Fruit fly (Drosophila melanogaster): ENCODE data around the gene FER.

FER gene

dm6 chr3R:9401127-9401603 is 6.8 kb upstream of the FER start, which contains the start of the genes RpL34b and CG8132 (continued):
- TF ChIP-seq ems (GFP tag; optimal IDR thresholded peaks at IDR 0.05): peak; percentile 96
- peak; percentile 95 to 98 for TF ChIP-seq dpn (GFP tag; optimal IDR thresholded peaks at IDR 0.05)
- peak; percentile 90 for TF ChIP-seq Atf-2 (GFP tag; optimal IDR thresholded peaks at IDR 0.05)
- TF ChIP-seq pros (GFP tag; optimal IDR thresholded peaks at IDR 0.05): peak; percentile 53
- peak; percentile 96 for TF ChIP-seq sisA (GFP tag; IDR thresholded peaks at IDR 0.05)
- no peak for TF ChIP-seq abd-A (tag; optimal IDR thresholded peaks at IDR 0.05)
- TF ChIP-seq Gug (GFP tag; IDR thresholded peaks at IDR 0.05): peak; percentile 98
- TF ChIP-seq ac (GFP tag; optimal IDR thresholded peaks at IDR 0.05): peak; percentile 68
- peak; percentile 89 for TF ChIP-seq Oli (tag; optimal IDR thresholded peaks at IDR 0.05)
- peak; percentile 55 for TF ChIP-seq CG15479 (GFP tag; optimal IDR thresholded peaks at IDR 0.05)
- TF ChIP-seq CG7963 (GFP tag; IDR thresholded peaks at IDR 0.05; ENCODE audit: partially characterized antibody): no peak
- TF ChIP-seq CHES-1-like (GFP tag; optimal IDR thresholded peaks at IDR 0.05): peak; percentile 96
- TF ChIP-seq Doc3 (GFP tag; IDR thresholded peaks at IDR 0.05; ENCODE audit: partially characterized antibody): no peak
- peak; percentile 97 for TF ChIP-seq CG33213 (GFP tag; optimal IDR thresholded peaks at IDR 0.05)
- TF ChIP-seq Myb (GFP tag; optimal IDR thresholded peaks at IDR 0.05): peak; percentile 89
- peak; percentile 93 for TF ChIP-seq slp2 (GFP tag; optimal IDR thresholded peaks at IDR 0.05)
- peak; percentile 66 for TF ChIP-seq CG5953 (GFP tag; IDR thresholded peaks at IDR 0.05)
- no peak for TF ChIP-seq zen2 (GFP tag; IDR thresholded peaks at IDR 0.05; ENCODE audit: partially characterized antibody)
- TF ChIP-seq grau (tag; optimal IDR thresholded peaks at IDR 0.05): peak; percentile 95
- TF ChIP-seq CG8281 (tag; optimal IDR thresholded peaks at IDR 0.05): peak; percentile 83
- TF ChIP-seq CG10366 (GFP tag; IDR thresholded peaks at IDR 0.05): peak; percentile 93
- peak; percentile 94 for TF ChIP-seq ase (GFP tag; IDR thresholded peaks at IDR 0.05)
- TF ChIP-seq dmrt11E (tag; optimal IDR thresholded peaks at IDR 0.05): peak; percentile 92
- peak; percentile 85 for TF ChIP-seq CG14050 (GFP tag; IDR thresholded peaks at IDR 0.05)
- peak; percentile 99 for TF ChIP-seq CG10267 (tag; optimal IDR thresholded peaks at IDR 0.05)
- TF ChIP-seq sqz (GFP tag; optimal IDR thresholded peaks at IDR 0.05): peak; percentile 90
- peak; percentile 89 for TF ChIP-seq Hmx (GFP tag; optimal IDR thresholded peaks at IDR 0.05)
- peak; percentile 94 for TF ChIP-seq luna (GFP tag; optimal IDR thresholded peaks at IDR 0.05)
- peak; percentile 93 for TF ChIP-seq HLH3B (GFP tag; IDR thresholded peaks at IDR 0.05)
- peak; percentile 82 for TF ChIP-seq toy (GFP tag; IDR thresholded peaks at IDR 0.05)
- peak; percentile 75 for TF ChIP-seq bigmax (GFP tag; optimal IDR thresholded peaks at IDR 0.05)
- peak; percentile 95 for TF ChIP-seq CG4424 (GFP tag; optimal IDR thresholded peaks at IDR 0.05)
- TF ChIP-seq Mes4 (GFP tag; optimal IDR thresholded peaks at IDR 0.05): peak; percentile 94
- peak; percentile 97 for TF ChIP-seq Ptx1 (GFP tag; IDR thresholded peaks at IDR 0.05)
- TF ChIP-seq z (GFP tag; IDR thresholded peaks at IDR 0.05): peak; percentile 64; the same call in 1 of the 3 replicates
- peak; percentile 95 for TF ChIP-seq fd3F (GFP tag; optimal IDR thresholded peaks at IDR 0.05)
- peak; percentile 98 for TF ChIP-seq sens (GFP tag)
- peak; percentile 91 for TF ChIP-seq pb (GFP tag; optimal IDR thresholded peaks at IDR 0.05)
- TF ChIP-seq Rfx (GFP tag; IDR thresholded peaks at IDR 0.05): peak; percentile 99
- peak; percentile 79 for TF ChIP-seq Adf1 (GFP tag; IDR thresholded peaks at IDR 0.05)
- TF ChIP-seq CG17186 (GFP tag; optimal IDR thresholded peaks at IDR 0.05): peak; percentile 93
- peak; percentile 90 for TF ChIP-seq Drgx (GFP tag; IDR thresholded peaks at IDR 0.05)
- peak; percentile 82 for TF ChIP-seq cato (GFP tag; optimal IDR thresholded peaks at IDR 0.05; ENCODE audit: borderline replicate concordance)
- TF ChIP-seq chinmo (GFP tag; IDR thresholded peaks at IDR 0.05; ENCODE audit: partially characterized antibody): 0 out of 4 replicates have a peak, but pooled peaks have one; percentile 16
- TF ChIP-seq CTCF (GFP tag; optimal IDR thresholded peaks at IDR 0.05): peak; percentile 50
- peak; percentile 92 for TF ChIP-seq tup (GFP tag; optimal IDR thresholded peaks at IDR 0.05)
- TF ChIP-seq fd96Cb (tag; optimal IDR thresholded peaks at IDR 0.05): peak; percentile 90
- TF ChIP-seq cg (GFP tag; optimal IDR thresholded peaks at IDR 0.05): no peak
- peak; percentile 16; the same call in 1 of the 2 replicates for TF ChIP-seq ato (GFP tag; IDR thresholded peaks at IDR 0.05; ENCODE audit: partially characterized antibody)
- peak; percentile 94 for TF ChIP-seq otp (GFP tag; IDR thresholded peaks at IDR 0.05)
- peak; percentile 89 for TF ChIP-seq CG4730 (GFP tag; IDR thresholded peaks at IDR 0.05)

Data from whole organism, embryonic.